Fruit fly (Drosophila melanogaster) whole organism, embryonic: ENCODE results near the gene loj.

Experiments
- C15 ChIP-seq: fragments of 200-800 bp; sonication (Bioruptor generic); IDR thresholded peaks from 3 replicates; pipeline ENCODE4 v1.3.6; 2022; ENCODE audit warnings: missing biosample characterization, missing genetic modification characterization
- CG10979 ChIP-seq: fragments of 200-800 bp; sonication (Bioruptor generic); optimal IDR thresholded peaks from 2 replicates; lab custom pipeline; 2018; ENCODE audit warnings: missing biosample characterization, mild to moderate bottlenecking, missing genetic modification characterization, moderate library complexity
- CG12299 ChIP-seq: fragments of 200-800 bp; sonication (Bioruptor generic); optimal IDR thresholded peaks from 2 replicates; lab custom pipeline; 2018; ENCODE audit warnings: missing biosample characterization, mild to moderate bottlenecking, missing genetic modification characterization
- CG12769 ChIP-seq: fragments of 200-800 bp; sonication (Bioruptor generic); optimal IDR thresholded peaks from 2 replicates; lab custom pipeline; 2019; ENCODE audit warnings: missing biosample characterization, mild to moderate bottlenecking, missing genetic modification characterization, moderate library complexity
- CG13296 ChIP-seq: fragments of 200-800 bp; sonication (Bioruptor generic); optimal IDR thresholded peaks from 3 replicates; lab custom pipeline; 2018; ENCODE audit warnings: missing biosample characterization, mild to moderate bottlenecking, missing genetic modification characterization
- CG14050 ChIP-seq: fragments of 200-800 bp; sonication (Bioruptor generic); IDR thresholded peaks from 3 replicates; pipeline ENCODE4 v1.3.6; 2022; ENCODE audit warnings: missing biosample characterization, missing genetic modification characterization
- CG15073 ChIP-seq: fragments of 200-800 bp; sonication (Bioruptor generic); optimal IDR thresholded peaks from 2 replicates; lab custom pipeline; 2016; ENCODE audit warnings: missing biosample characterization, missing genetic modification characterization
- CG1529 ChIP-seq: fragments of 200-800 bp; sonication (Bioruptor generic); optimal IDR thresholded peaks from 3 replicates; lab custom pipeline; 2018; ENCODE audit warnings: missing biosample characterization, missing genetic modification characterization
- CG1832 ChIP-seq: fragments of 200-800 bp; sonication (Bioruptor generic); optimal IDR thresholded peaks from 2 replicates; lab custom pipeline; 2017; ENCODE audit warnings: missing biosample characterization, mild to moderate bottlenecking, missing genetic modification characterization, inconsistent platforms
- CG3065 ChIP-seq: fragments of 200-800 bp; sonication (Bioruptor generic); optimal IDR thresholded peaks from 2 replicates; lab custom pipeline; 2016; ENCODE audit warnings: missing biosample characterization, missing genetic modification characterization
- CG3163 ChIP-seq: fragments of 200-800 bp; sonication (Bioruptor generic); optimal IDR thresholded peaks from 3 replicates; lab custom pipeline; 2016; ENCODE audit warnings: missing biosample characterization, missing genetic modification characterization
- CG32767 ChIP-seq: fragments of 200-800 bp; sonication (Bioruptor generic); IDR thresholded peaks from 2 replicates; pipeline ENCODE4 v1.3.6; 2022; ENCODE audit warnings: missing biosample characterization, missing genetic modification characterization
- CG34224 ChIP-seq: fragments of 200-800 bp; sonication (Bioruptor generic); IDR thresholded peaks from 3 replicates; pipeline ENCODE4 v1.3.6; 2022; ENCODE audit warnings: missing biosample characterization, missing genetic modification characterization; ENCODE audit not compliant: partially characterized antibody
- CG4820 ChIP-seq: fragments of 200-800 bp; sonication (Bioruptor generic); optimal IDR thresholded peaks from 3 replicates; lab custom pipeline; 2016; ENCODE audit warnings: missing biosample characterization, missing genetic modification characterization
- CG5180 ChIP-seq: fragments of 200-800 bp; sonication (Bioruptor generic); optimal IDR thresholded peaks from 3 replicates; lab custom pipeline; 2017; ENCODE audit warnings: missing biosample characterization, missing genetic modification characterization, mild to moderate bottlenecking, moderate library complexity, missing genetic modification reagents
- CG5245 ChIP-seq: fragments of 200-800 bp; sonication (Bioruptor generic); optimal IDR thresholded peaks from 3 replicates; lab custom pipeline; 2016; ENCODE audit warnings: missing biosample characterization, missing genetic modification characterization
- CG6765 ChIP-seq: fragments of 200-800 bp; sonication (Bioruptor generic); optimal IDR thresholded peaks from 3 replicates; lab custom pipeline; 2017; ENCODE audit warnings: missing biosample characterization, mild to moderate bottlenecking, missing genetic modification characterization
- CG7745 ChIP-seq: fragments of 200-800 bp; sonication (Bioruptor generic); optimal IDR thresholded peaks from 2 replicates; lab custom pipeline; 2018; ENCODE audit warnings: missing biosample characterization, mild to moderate bottlenecking, missing genetic modification characterization, moderate library complexity
- CG8281 ChIP-seq: fragments of 200-800 bp; sonication (Bioruptor generic); optimal IDR thresholded peaks from 2 replicates; lab custom pipeline; 2018; ENCODE audit warnings: missing biosample characterization, mild to moderate bottlenecking, missing genetic modification characterization, moderate library complexity
- CG9215 ChIP-seq: fragments of 200-800 bp; sonication (Bioruptor generic); IDR thresholded peaks from 2 replicates; pipeline ENCODE4 v1.3.6; 2022; ENCODE audit warnings: missing biosample characterization, missing genetic modification characterization
- CG9797 ChIP-seq: fragments of 200-800 bp; sonication (Bioruptor generic); optimal IDR thresholded peaks from 3 replicates; lab custom pipeline; 2018; ENCODE audit warnings: missing biosample characterization, mild to moderate bottlenecking, missing genetic modification characterization
- CG9817 ChIP-seq: fragments of 200-800 bp; sonication (Bioruptor generic); optimal IDR thresholded peaks from 2 replicates; lab custom pipeline; 2018; ENCODE audit warnings: missing biosample characterization, mild to moderate bottlenecking, missing genetic modification characterization, moderate library complexity
- Chrac-16 ChIP-seq: fragments of 200-800 bp; sonication (Bioruptor generic); optimal IDR thresholded peaks from 3 replicates; lab custom pipeline; 2016; ENCODE audit warnings: missing biosample characterization, missing genetic modification characterization
- CrebB ChIP-seq: fragments of 200-800 bp; sonication (Bioruptor generic); optimal IDR thresholded peaks from 3 replicates; lab custom pipeline; 2018; ENCODE audit warnings: missing biosample characterization, mild to moderate bottlenecking, missing genetic modification characterization
- Hey ChIP-seq: fragments of 200-800 bp; sonication (Bioruptor generic); optimal IDR thresholded peaks from 3 replicates; lab custom pipeline; 2018; ENCODE audit warnings: missing biosample characterization, mild to moderate bottlenecking, missing genetic modification characterization
- MTF-1 ChIP-seq: fragments of 200-800 bp; sonication (Bioruptor generic); optimal IDR thresholded peaks from 2 replicates; lab custom pipeline; 2018; ENCODE audit warnings: missing biosample characterization, mild to moderate bottlenecking, missing genetic modification characterization, borderline replicate concordance
- Max ChIP-seq: fragments of 200-800 bp; sonication (Bioruptor generic); optimal IDR thresholded peaks from 2 replicates; lab custom pipeline; 2016; ENCODE audit warnings: missing biosample characterization, mild to moderate bottlenecking, missing genetic modification characterization
- Mrtf ChIP-seq: fragments of 200-800 bp; sonication (Bioruptor generic); IDR thresholded peaks from 3 replicates; pipeline ENCODE4 v1.3.6; 2022; ENCODE audit warnings: missing biosample characterization, missing genetic modification characterization
- Oli ChIP-seq: fragments of 200-800 bp; sonication (Bioruptor generic); optimal IDR thresholded peaks from 2 replicates; lab custom pipeline; 2018; ENCODE audit warnings: missing biosample characterization, mild to moderate bottlenecking, missing genetic modification characterization, moderate library complexity
- Poxn ChIP-seq: fragments of 200-800 bp; sonication (Bioruptor generic); IDR thresholded peaks from 2 replicates; pipeline ENCODE4 v1.3.6; 2022; ENCODE audit warnings: missing biosample characterization, missing genetic modification characterization
- Ptx1 ChIP-seq: fragments of 200-800 bp; sonication (Bioruptor generic); IDR thresholded peaks from 2 replicates; pipeline ENCODE4 v1.3.6; 2022; ENCODE audit warnings: missing biosample characterization, missing genetic modification characterization
- Scr ChIP-seq: fragments of 200-800 bp; sonication (Bioruptor generic); IDR thresholded peaks from 2 replicates; pipeline ENCODE4 v1.3.6; 2022; ENCODE audit warnings: missing biosample characterization, missing genetic modification characterization; ENCODE audit not compliant: partially characterized antibody
- amos ChIP-seq: fragments of 200-800 bp; sonication (Bioruptor generic); IDR thresholded peaks from 2 replicates; pipeline ENCODE4 v1.3.6; 2022; ENCODE audit warnings: missing biosample characterization, missing genetic modification characterization; ENCODE audit not compliant: partially characterized antibody
- ase ChIP-seq: fragments of 200-800 bp; sonication (Bioruptor generic); IDR thresholded peaks from 3 replicates; pipeline ENCODE4 v1.3.6; 2022; ENCODE audit warnings: missing biosample characterization, missing genetic modification characterization
- chif ChIP-seq, 2 experiments: fragments of 200-800 bp; sonication (Bioruptor generic); optimal IDR thresholded peaks; 3 replicates each; lab custom pipeline; 2016; ENCODE audit warnings: missing biosample characterization in 2 of 2, missing genetic modification characterization in 2 of 2
- ci ChIP-seq: fragments of 200-800 bp; sonication (Bioruptor generic); IDR thresholded peaks from 3 replicates; pipeline ENCODE4 v1.3.6; 2022; ENCODE audit warnings: missing biosample characterization, missing genetic modification characterization
- eve ChIP-seq, 2 experiments: fragments of >200 bp; optimal IDR thresholded peaks; 2 replicates each; lab custom pipeline; 2017; ENCODE audit warnings: missing biosample characterization in 2 of 2, missing genetic modification characterization in 2 of 2
- gcm ChIP-seq: fragments of 200-800 bp; sonication (Bioruptor generic); optimal IDR thresholded peaks from 2 replicates; lab custom pipeline; 2019; ENCODE audit warnings: missing biosample characterization, mild to moderate bottlenecking, missing genetic modification characterization, moderate library complexity
- hth ChIP-seq: fragments of >200 bp; optimal IDR thresholded peaks from 2 replicates; lab custom pipeline; 2017; ENCODE audit warnings: inconsistent platforms
- kah ChIP-seq: fragments of 200-800 bp; sonication (Bioruptor generic); optimal IDR thresholded peaks from 2 replicates; lab custom pipeline; 2018; ENCODE audit warnings: missing biosample characterization, mild to moderate bottlenecking, missing genetic modification characterization
- nmo ChIP-seq: fragments of 200-800 bp; sonication (Bioruptor generic); optimal IDR thresholded peaks from 2 replicates; lab custom pipeline; 2018; ENCODE audit warnings: missing biosample characterization, mild to moderate bottlenecking, missing genetic modification characterization, moderate library complexity
- onecut ChIP-seq: fragments of 200-800 bp; sonication (Bioruptor generic); IDR thresholded peaks from 2 replicates; pipeline ENCODE4 v1.3.6; 2022; ENCODE audit warnings: missing biosample characterization, missing genetic modification characterization
- p53 ChIP-seq: fragments of 200-800 bp; sonication (Bioruptor generic); optimal IDR thresholded peaks from 2 replicates; lab custom pipeline; 2016; ENCODE audit warnings: missing biosample characterization, missing genetic modification characterization
- pum ChIP-seq: fragments of 200-800 bp; sonication (Bioruptor generic); optimal IDR thresholded peaks from 2 replicates; lab custom pipeline; 2016; ENCODE audit warnings: missing biosample characterization, missing genetic modification characterization
- sima ChIP-seq: fragments of 200-800 bp; sonication (Bioruptor generic); optimal IDR thresholded peaks from 2 replicates; lab custom pipeline; 2016; ENCODE audit warnings: missing biosample characterization, missing genetic modification characterization
- sob ChIP-seq: fragments of 200-800 bp; sonication (Bioruptor generic); IDR thresholded peaks from 2 replicates; pipeline ENCODE4 v1.3.6; 2022; ENCODE audit warnings: missing biosample characterization, missing genetic modification characterization
- sqz ChIP-seq: fragments of 200-800 bp; sonication (Bioruptor generic); optimal IDR thresholded peaks from 3 replicates; lab custom pipeline; 2018; ENCODE audit warnings: missing biosample characterization, mild to moderate bottlenecking, missing genetic modification characterization
- vvl ChIP-seq: fragments of 200-800 bp; sonication (Bioruptor generic); IDR thresholded peaks from 2 replicates; pipeline ENCODE4 v1.3.6; 2022; ENCODE audit warnings: missing biosample characterization, missing genetic modification characterization
- zen2 ChIP-seq: fragments of 200-800 bp; sonication (Bioruptor generic); IDR thresholded peaks from 3 replicates; pipeline ENCODE4 v1.3.6; 2022; ENCODE audit warnings: missing biosample characterization, missing genetic modification characterization; ENCODE audit not compliant: partially characterized antibody
- zfh2 ChIP-seq: fragments of 200-800 bp; sonication (Bioruptor generic); optimal IDR thresholded peaks from 2 replicates; lab custom pipeline; 2016; ENCODE audit warnings: missing biosample characterization, missing genetic modification characterization

Gene loj

dm6 chr3L:6059062-6059708 is 35.6 kb upstream of the loj start, which contains the start of gene CG6592 (continued):
- TF ChIP-seq CG8281 (no peak), MTF-1 (no peak), CG9215 (GFP tag; lab: Robert Waterston, UW) (no peak), Ptx1 (GFP tag; lab: Robert Waterston, UW) (no peak), gcm (GFP tag; lab: Kevin White, UChicago) (no peak), vvl (GFP tag; lab: Robert Waterston, UW) (0 out of 2 replicates have a peak, but pooled peaks have one; percentile 22), onecut (GFP tag; lab: Robert Waterston, UW) (0 out of 2 replicates have a peak, but pooled peaks have one; percentile 13), sqz (no peak), CG3065 (peak; percentile 14), ase (no peak), p53 (GFP tag; lab: Kevin White, UChicago) (no peak), C15 (no peak), CG12299 (tag; lab: Kevin White, UChicago) (no peak), CG4820 (GFP tag; lab: Kevin White, UChicago) (peak; percentile 16), CG34224 (GFP tag; lab: Robert Waterston, UW) (no peak), CrebB (tag; lab: Kevin White, UChicago) (no peak), CG13296 (no peak), Mrtf (GFP tag; lab: Robert Waterston, UW) (no peak), CG14050 (no peak), hth (lab: Kevin White, UChicago) (no peak), Oli (tag; lab: Kevin White, UChicago) (peak; percentile 29), eve (GFP tag; optimal IDR thresholded peaks at IDR 0.05; lab: Kevin White, UChicago) (no peak), zen2 (GFP tag; lab: Robert Waterston, UW) (no peak), CG9817 (tag; lab: Kevin White, UChicago) (peak; percentile 12), zfh2 (GFP tag; lab: Kevin White, UChicago) (no peak), CG10979 (tag; lab: Kevin White, UChicago) (no peak), nmo (GFP tag; lab: Kevin White, UChicago) (peak; percentile 59), CG1832 (no peak), ci (GFP tag; lab: Robert Waterston, UW) (peak; percentile 43; the same call in 1 of the 3 replicates), Hey (no peak), CG5245 (no peak), CG9797 (no peak), pum (GFP tag; lab: Kevin White, UChicago) (no peak), sima (no peak), CG1529 (GFP tag; lab: Kevin White, UChicago) (peak; percentile 13), CG7745 (tag; lab: Kevin White, UChicago) (no peak), Poxn (GFP tag; lab: Robert Waterston, UW) (no peak), CG3163 (GFP tag; lab: Kevin White, UChicago) (no peak), CG12769 (tag; lab: Kevin White, UChicago) (no peak), chif (GFP tag; optimal IDR thresholded peaks at IDR 0.05; lab: Kevin White, UChicago) (peak; percentile 36 to 77), Scr (no peak), CG15073 (no peak), sob (no peak; the same call in 1 of the 2 replicates), CG32767 (GFP tag; lab: Robert Waterston, UW) (no peak), kah (GFP tag; lab: Kevin White, UChicago) (no peak), Max (no peak), amos (GFP tag; lab: Robert Waterston, UW) (peak; percentile 12; the same call in 1 of the 2 replicates), CG6765 (no peak), Chrac-16 (peak; percentile 37), CG5180 (GFP tag; lab: Kevin White, UChicago) (no peak)
